Worm (Caenorhabditis elegans): ENCODE data around the gene gba-2.

DNA sequence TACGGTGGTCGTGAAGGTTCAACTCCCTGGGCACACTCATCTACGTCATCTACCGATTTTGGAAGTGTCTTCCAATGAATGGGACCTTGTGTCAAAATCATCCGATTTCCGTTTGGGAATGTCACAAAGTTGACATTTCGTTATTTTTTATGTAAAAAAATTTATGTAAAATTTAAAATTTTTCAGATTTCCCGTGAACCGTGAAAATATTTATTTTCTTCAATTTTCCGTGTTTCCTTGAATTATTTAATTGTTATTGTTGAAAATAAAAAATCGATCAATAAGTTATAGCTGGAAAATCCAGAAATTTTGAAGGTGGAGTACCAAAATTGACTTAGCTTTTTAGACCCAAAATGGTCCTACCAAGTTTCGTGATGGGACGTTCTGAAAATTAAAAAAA is 50.6 kb downstream of the gba-2 start, which contains the start of gene hpo-7:
- TF ChIP-seq nhr-129 (tag; optimal IDR thresholded peaks at IDR 0.05) (no peak), ztf-4 (tag; optimal IDR thresholded peaks at IDR 0.05) (no peak), nhr-6 (tag; optimal IDR thresholded peaks at IDR 0.05) (no peak), nhr-237 (tag; optimal IDR thresholded peaks at IDR 0.05) (no peak), lin-13 (GFP tag; optimal IDR thresholded peaks at IDR 0.05) (no peak), lsy-2 (tag; optimal IDR thresholded peaks at IDR 0.05) (no peak), ama-1 (optimal IDR thresholded peaks at IDR 0.05) (no peak), nhr-23 (tag; optimal IDR thresholded peaks at IDR 0.05) (no peak), gmeb-1 (tag; optimal IDR thresholded peaks at IDR 0.05) (no peak), crh-2 (tag; optimal IDR thresholded peaks at IDR 0.05) (no peak), elt-3 (tag; optimal IDR thresholded peaks at IDR 0.05) (no peak), fos-1 (tag; optimal IDR thresholded peaks at IDR 0.05) (no peak), snpc-4 (tag; optimal IDR thresholded peaks at IDR 0.05) (no peak)

All from whole organism, L2 larva.